Fruit fly (Drosophila melanogaster) ovary, adult (tissue): ENCODE measurements around the gene CG13047.

Experiments used
- CG17801 ChIP-seq: fragments of 200-800 bp; optimal IDR thresholded peaks from 2 replicates; lab custom pipeline; 2019; ENCODE audit warnings: missing biosample characterization, mild to moderate bottlenecking, missing genetic modification characterization, moderate library complexity; ENCODE audit not compliant: partially characterized antibody

The CG13047 gene

dm6 chr3L:16275391-16276017 lies 9.7 kb downstream of the CG13047 start:
- TF ChIP-seq CG17801 (GFP tag; lab: Kevin White, UChicago), result no peak

- no peak for TF ChIP-seq CG17801 (GFP tag; lab: Kevin White, UChicago)
These were observed 12.7 kb downstream of the CG13047 start, which contains the start of gene CG13066 for dm6 chr3L:16272338-16272959. Gene CG13066 (plus strand): TSS chr3L:16272909.

- no peak for TF ChIP-seq CG17801 (GFP tag; lab: Kevin White, UChicago)
These were observed 14.3 kb downstream of the CG13047 start, which contains the start of the genes CG34248 and CG13067 for dm6 chr3L:16270802-16271332. Gene CG34248 (minus strand): TSS chr3L:16270902. Gene CG13067 (plus strand): TSS chr3L:16271282.

- TF ChIP-seq CG17801 (GFP tag; lab: Kevin White, UChicago), result no peak
These were observed 16.1 kb downstream of the CG13047 start, which contains the start of gene CG13068 for dm6 chr3L:16269092-16269491. Gene CG13068 (plus strand): TSS chr3L:16269392.

- no peak for TF ChIP-seq CG17801 (GFP tag; lab: Kevin White, UChicago)
These were observed 17.0 kb downstream of the CG13047 start, which contains the start of gene CG4950 for dm6 chr3L:16268106-16268733. Gene CG4950 (minus strand): TSS chr3L:16268156.

dm6 chr3L:16265000-16265399 lies 20.2 kb downstream of the CG13047 start, which contains the start of the genes CG13051 and CG13069:
Gene CG13051 (minus strand): TSS chr3L:16265100.
Gene CG13069 (plus strand): TSS chr3L:16265385.
- TF ChIP-seq CG17801 (GFP tag; lab: Kevin White, UChicago), result no peak

dm6 chr3L:16263043-16263442 lies 22.2 kb downstream of the CG13047 start, which contains the start of gene CG13070:
Gene CG13070 (plus strand): TSS chr3L:16263343.
- TF ChIP-seq CG17801 (GFP tag; lab: Kevin White, UChicago), result no peak

dm6 chr3L:16262440-16262839 lies 22.8 kb downstream of the CG13047 start, which contains the start of gene CG13071:
Gene CG13071 (plus strand): TSS chr3L:16262740.
- TF ChIP-seq CG17801 (GFP tag; lab: Kevin White, UChicago), result no peak

- no peak for TF ChIP-seq CG17801 (GFP tag; lab: Kevin White, UChicago)
These were observed 23.7 kb downstream of the CG13047 start, which contains the start of gene CG34247 for dm6 chr3L:16261505-16261904. Gene CG34247 (minus strand): TSS chr3L:16261605.

- no peak for TF ChIP-seq CG17801 (GFP tag; lab: Kevin White, UChicago)
These were observed 25.6 kb downstream of the CG13047 start, which contains the start of gene CG13053 for dm6 chr3L:16259552-16259951. Gene CG13053 (minus strand): TSS chr3L:16259722.

dm6 chr3L:16257118-16257627 lies 28.0 kb downstream of the CG13047 start, which contains the start of gene CG13054:
Gene CG13054 (minus strand): TSS chr3L:16257191.
- TF ChIP-seq CG17801 (GFP tag; lab: Kevin White, UChicago), result no peak

dm6 chr3L:16252255-16252654 lies 32.9 kb downstream of the CG13047 start, which contains the start of gene CG13055:
Gene CG13055 (minus strand): TSS chr3L:16252355.
- no peak for TF ChIP-seq CG17801 (GFP tag; lab: Kevin White, UChicago)

dm6 chr3L:16241296-16241695 lies 43.9 kb downstream of the CG13047 start:
- no peak for TF ChIP-seq CG17801 (GFP tag; lab: Kevin White, UChicago)
